Fruit fly (Drosophila melanogaster) whole organism, adult: ENCODE measurements around the gene dpr10.

ENCODE experiments used
- CG14711 ChIP-seq: fragments of 200-800 bp; sonication (Bioruptor generic); optimal IDR thresholded peaks from 2 replicates; lab custom pipeline; 2018; ENCODE audit warnings: missing biosample characterization, mild to moderate bottlenecking, missing genetic modification characterization, moderate library complexity
- CG1620 ChIP-seq: fragments of 200-800 bp; sonication (Bioruptor generic); optimal IDR thresholded peaks from 2 replicates; lab custom pipeline; 2016; ENCODE audit warnings: missing biosample characterization, missing genetic modification characterization
- CG5204 ChIP-seq: fragments of 200-800 bp; sonication (Bioruptor generic); optimal IDR thresholded peaks from 2 replicates; lab custom pipeline; 2016; ENCODE audit warnings: missing biosample characterization, missing genetic modification characterization
- CG7045 ChIP-seq: fragments of 200-800 bp; sonication (Bioruptor generic); optimal IDR thresholded peaks from 2 replicates; lab custom pipeline; 2017; ENCODE audit warnings: missing biosample characterization, mild to moderate bottlenecking, missing genetic modification characterization
- CG7101 ChIP-seq: fragments of 200-800 bp; sonication (Bioruptor generic); optimal IDR thresholded peaks from 2 replicates; lab custom pipeline; 2018; ENCODE audit warnings: missing biosample characterization, mild to moderate bottlenecking, missing genetic modification characterization, moderate library complexity
- Crg-1 ChIP-seq: fragments of 200-800 bp; sonication (Bioruptor generic); optimal IDR thresholded peaks from 2 replicates; lab custom pipeline; 2016; ENCODE audit warnings: missing biosample characterization, missing genetic modification characterization
- Hr96 ChIP-seq: fragments of 200-800 bp; sonication (Bioruptor generic); optimal IDR thresholded peaks from 2 replicates; lab custom pipeline; 2016; ENCODE audit warnings: missing biosample characterization, missing genetic modification characterization
- Mnt ChIP-seq: fragments of 200-800 bp; sonication (Bioruptor generic); optimal IDR thresholded peaks from 2 replicates; lab custom pipeline; 2016; ENCODE audit warnings: missing biosample characterization, mild to moderate bottlenecking, missing genetic modification characterization
- cic ChIP-seq: fragments of 200-800 bp; sonication (Bioruptor generic); optimal IDR thresholded peaks from 2 replicates; lab custom pipeline; 2017; ENCODE audit warnings: missing biosample characterization, mild to moderate bottlenecking, missing genetic modification characterization, moderate library complexity
- cnc ChIP-seq, 2 experiments: fragments of >200 bp; optimal IDR thresholded peaks; 2 replicates each; lab custom pipeline; 2017
- kay ChIP-seq: fragments of 200-800 bp; sonication (Bioruptor generic); peaks from one replicate; lab custom pipeline; 2016; ENCODE audit warnings: missing biosample characterization, missing genetic modification characterization, borderline replicate concordance
- ovo ChIP-seq: fragments of 200-800 bp; sonication (Bioruptor generic); optimal IDR thresholded peaks from 2 replicates; lab custom pipeline; 2016; ENCODE audit warnings: missing biosample characterization, missing genetic modification characterization
- tj ChIP-seq: fragments of 200-800 bp; sonication (Bioruptor generic); optimal IDR thresholded peaks from 3 replicates; lab custom pipeline; 2017; ENCODE audit warnings: missing biosample characterization, mild to moderate bottlenecking, missing genetic modification characterization, moderate library complexity
- toe ChIP-seq: fragments of 200-800 bp; sonication (Bioruptor generic); optimal IDR thresholded peaks from 2 replicates; lab custom pipeline; 2016; ENCODE audit warnings: missing biosample characterization, missing genetic modification characterization

dm6 chr3L:10201655-10202054 is 15.7 kb upstream of the dpr10 start, which contains the start of gene ect:
- TF ChIP-seq CG7101 (tag; lab: Kevin White, UChicago) (no peak), toe (GFP tag; lab: Kevin White, UChicago) (no peak), CG7045 (no peak), Crg-1 (GFP tag; lab: Kevin White, UChicago) (no peak), tj (no peak), CG5204 (GFP tag; lab: Kevin White, UChicago) (no peak), CG1620 (GFP tag; lab: Kevin White, UChicago) (no peak), kay (GFP tag; lab: Kevin White, UChicago) (no peak), CG14711 (tag; lab: Kevin White, UChicago) (no peak), Mnt (GFP tag; lab: Kevin White, UChicago) (no peak), Hr96 (GFP tag; lab: Kevin White, UChicago) (no peak), cnc (optimal IDR thresholded peaks at IDR 0.05; lab: Kevin White, UChicago) (no peak), cic (GFP tag; lab: Kevin White, UChicago) (no peak), ovo (GFP tag; lab: Kevin White, UChicago) (no peak)
